Fruit fly (Drosophila melanogaster) whole organism, embryonic: Measurements from ENCODE around the gene MESR3.

Experiments used
- ATbp ChIP-seq: fragments of 200-800 bp; sonication (Bioruptor generic); optimal IDR thresholded peaks from 2 replicates; lab custom pipeline; 2017; ENCODE audit warnings: missing biosample characterization, mild to moderate bottlenecking, missing genetic modification characterization, missing genetic modification reagents
- CG10267 ChIP-seq: fragments of 200-800 bp; sonication (Bioruptor generic); optimal IDR thresholded peaks from 2 replicates; lab custom pipeline; 2018; ENCODE audit warnings: missing biosample characterization, mild to moderate bottlenecking, missing genetic modification characterization, moderate library complexity
- CG10431 ChIP-seq: fragments of 200-800 bp; sonication (Bioruptor generic); optimal IDR thresholded peaks from 3 replicates; lab custom pipeline; 2018; ENCODE audit warnings: missing biosample characterization, mild to moderate bottlenecking, missing genetic modification characterization
- CG11456 ChIP-seq: fragments of 200-800 bp; sonication (Bioruptor generic); IDR thresholded peaks from 3 replicates; pipeline ENCODE4 v1.3.6; 2022; ENCODE audit warnings: missing biosample characterization, missing genetic modification characterization
- CG13123 ChIP-seq: fragments of 200-800 bp; sonication (Bioruptor generic); optimal IDR thresholded peaks from 2 replicates; lab custom pipeline; 2016; ENCODE audit warnings: missing biosample characterization, missing genetic modification characterization
- CG13287 ChIP-seq: fragments of 200-800 bp; sonication (Bioruptor generic); IDR thresholded peaks from 2 replicates; pipeline ENCODE4 v1.3.6; 2022; ENCODE audit warnings: missing biosample characterization, missing genetic modification characterization; ENCODE audit not compliant: partially characterized antibody
- CG1603 ChIP-seq: fragments of 200-800 bp; sonication (Bioruptor generic); optimal IDR thresholded peaks from 2 replicates; lab custom pipeline; 2019; ENCODE audit warnings: missing biosample characterization, mild to moderate bottlenecking, missing genetic modification characterization, moderate library complexity
- CG17361 ChIP-seq: fragments of 200-800 bp; sonication (Bioruptor generic); IDR thresholded peaks from 3 replicates; pipeline ENCODE4 v1.3.6; 2022; ENCODE audit warnings: missing biosample characterization, missing genetic modification characterization
- CG2199 ChIP-seq: fragments of 200-800 bp; sonication (Bioruptor generic); IDR thresholded peaks from 3 replicates; pipeline ENCODE4 v1.3.6; 2022; ENCODE audit warnings: missing biosample characterization, missing genetic modification characterization
- CG2889 ChIP-seq: fragments of 200-800 bp; sonication (Bioruptor generic); IDR thresholded peaks from 3 replicates; pipeline ENCODE4 v1.3.6; 2022; ENCODE audit warnings: missing biosample characterization, missing genetic modification characterization
- CG32772 ChIP-seq: fragments of 200-800 bp; sonication (Bioruptor generic); IDR thresholded peaks from 2 replicates; pipeline ENCODE4 v1.3.6; 2022; ENCODE audit warnings: missing biosample characterization, missing genetic modification characterization
- CG34224 ChIP-seq: fragments of 200-800 bp; sonication (Bioruptor generic); IDR thresholded peaks from 3 replicates; pipeline ENCODE4 v1.3.6; 2022; ENCODE audit warnings: missing biosample characterization, missing genetic modification characterization; ENCODE audit not compliant: partially characterized antibody
- CG3995 ChIP-seq: fragments of 200-800 bp; sonication (Bioruptor generic); optimal IDR thresholded peaks from 3 replicates; lab custom pipeline; 2016; ENCODE audit warnings: missing biosample characterization, missing genetic modification characterization
- CG4424 ChIP-seq: fragments of 200-800 bp; sonication (Bioruptor generic); optimal IDR thresholded peaks from 3 replicates; lab custom pipeline; 2016; ENCODE audit warnings: missing biosample characterization, missing genetic modification characterization
- CG4617 ChIP-seq: fragments of 200-800 bp; sonication (Bioruptor generic); optimal IDR thresholded peaks from 3 replicates; lab custom pipeline; 2016; ENCODE audit warnings: missing biosample characterization, missing genetic modification characterization, borderline replicate concordance
- CG6175 ChIP-seq: fragments of 200-800 bp; sonication (Bioruptor generic); IDR thresholded peaks from 3 replicates; pipeline ENCODE4 v1.3.6; 2022; ENCODE audit warnings: missing biosample characterization, missing genetic modification characterization
- CG7357 ChIP-seq: fragments of 200-800 bp; sonication (Bioruptor generic); IDR thresholded peaks from 3 replicates; pipeline ENCODE4 v1.3.6; 2022; ENCODE audit warnings: missing biosample characterization, missing genetic modification characterization
- CG7839 ChIP-seq: fragments of 200-800 bp; sonication (Bioruptor generic); optimal IDR thresholded peaks from 3 replicates; lab custom pipeline; 2018; ENCODE audit warnings: missing biosample characterization, mild to moderate bottlenecking, missing genetic modification characterization, moderate library complexity
- CG8765 ChIP-seq: fragments of 200-800 bp; sonication (Bioruptor generic); IDR thresholded peaks from 2 replicates; pipeline ENCODE4 v1.3.6; 2022; ENCODE audit warnings: missing biosample characterization, missing genetic modification characterization
- Dp ChIP-seq: fragments of 200-800 bp; sonication (Bioruptor generic); optimal IDR thresholded peaks from 2 replicates; lab custom pipeline; 2018; ENCODE audit warnings: missing biosample characterization, mild to moderate bottlenecking, missing genetic modification characterization, moderate library complexity
- E2f2 ChIP-seq: fragments of 200-800 bp; sonication (Bioruptor generic); IDR thresholded peaks from 2 replicates; pipeline ENCODE4 v1.3.6; 2022; ENCODE audit warnings: missing biosample characterization, missing genetic modification characterization
- Gug ChIP-seq: fragments of 200-800 bp; sonication (Bioruptor generic); IDR thresholded peaks from 4 replicates; pipeline ENCODE4 v1.3.6; 2022; ENCODE audit warnings: missing biosample characterization, missing genetic modification characterization
- HLH3B ChIP-seq: fragments of 200-800 bp; sonication (Bioruptor generic); IDR thresholded peaks from 2 replicates; pipeline ENCODE4 v1.3.6; 2022; ENCODE audit warnings: missing biosample characterization, missing genetic modification characterization
- Kr ChIP-seq: fragments of 200-800 bp; sonication (Bioruptor generic); optimal IDR thresholded peaks from 2 replicates; lab custom pipeline; 2017; ENCODE audit warnings: missing biosample characterization, mild to moderate bottlenecking, missing genetic modification characterization
- MESR4 ChIP-seq: fragments of 200-800 bp; sonication (Bioruptor generic); optimal IDR thresholded peaks from 2 replicates; lab custom pipeline; 2018; ENCODE audit warnings: missing biosample characterization, mild to moderate bottlenecking, missing genetic modification characterization, moderate library complexity
- Myb ChIP-seq: fragments of 200-800 bp; sonication (Bioruptor generic); optimal IDR thresholded peaks from 2 replicates; lab custom pipeline; 2016; ENCODE audit warnings: missing biosample characterization, missing genetic modification characterization
- NFAT ChIP-seq: fragments of 200-800 bp; sonication (Bioruptor generic); IDR thresholded peaks from 2 replicates; pipeline ENCODE4 v1.3.6; 2022; ENCODE audit warnings: missing biosample characterization, missing genetic modification characterization
- bsh ChIP-seq, 2 experiments: fragments of 200-800 bp; sonication (Bioruptor generic); optimal IDR thresholded peaks; 2 replicates each; lab custom pipeline; 2017 to 2018; ENCODE audit warnings: mild to moderate bottlenecking in 2 of 2, missing biosample characterization in 2 of 2, missing genetic modification characterization in 2 of 2, moderate library complexity in 1 of 2
- cad ChIP-seq: fragments of >200 bp; optimal IDR thresholded peaks from 2 replicates; lab custom pipeline; 2017; ENCODE audit warnings: missing biosample characterization, missing genetic modification characterization
- crp ChIP-seq, 2 experiments: fragments of 200-800 bp; sonication (Bioruptor generic); optimal IDR thresholded peaks; 2 replicates in 1 of 2; 3 replicates in 1 of 2; lab custom pipeline; 2017; ENCODE audit warnings: missing biosample characterization in 2 of 2, missing genetic modification characterization in 2 of 2, mild to moderate bottlenecking in 1 of 2, moderate library complexity in 1 of 2
- dmrt11E ChIP-seq: fragments of 200-800 bp; sonication (Bioruptor generic); optimal IDR thresholded peaks from 3 replicates; lab custom pipeline; 2018; ENCODE audit warnings: missing biosample characterization, mild to moderate bottlenecking, missing genetic modification characterization, moderate library complexity
- dysf ChIP-seq: fragments of 200-800 bp; sonication (Bioruptor generic); IDR thresholded peaks from 3 replicates; pipeline ENCODE4 v1.3.6; 2022; ENCODE audit warnings: missing biosample characterization, missing genetic modification characterization
- gfzf ChIP-seq: fragments of 200-800 bp; sonication (Bioruptor generic); optimal IDR thresholded peaks from 2 replicates; lab custom pipeline; 2016; ENCODE audit warnings: missing biosample characterization, mild to moderate bottlenecking, missing genetic modification characterization, moderate library complexity
- hbn ChIP-seq: fragments of 200-800 bp; sonication (Bioruptor generic); IDR thresholded peaks from 2 replicates; pipeline ENCODE4 v1.3.6; 2022; ENCODE audit warnings: missing biosample characterization, missing genetic modification characterization; ENCODE audit not compliant: partially characterized antibody
- jing ChIP-seq: fragments of 200-800 bp; sonication (Bioruptor generic); optimal IDR thresholded peaks from 2 replicates; lab custom pipeline; 2018; ENCODE audit warnings: missing biosample characterization, mild to moderate bottlenecking, missing genetic modification characterization
- nmo ChIP-seq: fragments of 200-800 bp; sonication (Bioruptor generic); optimal IDR thresholded peaks from 2 replicates; lab custom pipeline; 2018; ENCODE audit warnings: missing biosample characterization, mild to moderate bottlenecking, missing genetic modification characterization, moderate library complexity
- oc ChIP-seq: fragments of 200-800 bp; sonication (Bioruptor generic); optimal IDR thresholded peaks from 2 replicates; lab custom pipeline; 2018; ENCODE audit warnings: missing biosample characterization, mild to moderate bottlenecking, missing genetic modification characterization, moderate library complexity
- pho ChIP-seq: fragments of 200-800 bp; sonication (Bioruptor generic); optimal IDR thresholded peaks from 2 replicates; lab custom pipeline; 2016; ENCODE audit warnings: missing biosample characterization, missing genetic modification characterization
- pzg ChIP-seq: fragments of 200-800 bp; sonication (Bioruptor generic); optimal IDR thresholded peaks from 3 replicates; lab custom pipeline; 2018; ENCODE audit warnings: missing biosample characterization, mild to moderate bottlenecking, missing genetic modification characterization, moderate library complexity
- repo ChIP-seq: fragments of 200-800 bp; sonication (Bioruptor generic); optimal IDR thresholded peaks from 2 replicates; lab custom pipeline; 2016; ENCODE audit warnings: missing biosample characterization, missing genetic modification characterization
- ro ChIP-seq: fragments of 200-800 bp; sonication (Bioruptor generic); IDR thresholded peaks from 2 replicates; pipeline ENCODE4 v1.3.6; 2022; ENCODE audit warnings: missing biosample characterization, missing genetic modification characterization
- row ChIP-seq: fragments of 200-800 bp; sonication (Bioruptor generic); IDR thresholded peaks from 3 replicates; pipeline ENCODE4 v1.3.6; 2022; ENCODE audit warnings: missing biosample characterization, missing genetic modification characterization
- sc ChIP-seq, 3 experiments: fragments of >200 bp in 2 of 3; fragments of 200-800 bp in 1 of 3; sonication (Bioruptor generic) in 1 of 3; optimal IDR thresholded peaks; 2 replicates in 2 of 3; 3 replicates in 1 of 3; lab custom pipeline; 2017; ENCODE audit warnings: mild to moderate bottlenecking in 1 of 3, missing biosample characterization in 1 of 3, missing genetic modification characterization in 1 of 3, missing genetic modification reagents in 1 of 3
- sens ChIP-seq: fragments of 200-800 bp; sonication (Bioruptor generic); peaks from one replicate; lab custom pipeline; 2016; ENCODE audit warnings: missing biosample characterization, missing genetic modification characterization
- sens-2 ChIP-seq: fragments of 200-800 bp; sonication (Bioruptor generic); IDR thresholded peaks from 2 replicates; pipeline ENCODE4 v1.3.6; 2022; ENCODE audit warnings: missing biosample characterization, missing genetic modification characterization
- sna ChIP-seq: fragments of 200-800 bp; sonication (Bioruptor generic); IDR thresholded peaks from 2 replicates; pipeline ENCODE4 v1.3.6; 2022; ENCODE audit warnings: missing biosample characterization, missing genetic modification characterization; ENCODE audit not compliant: partially characterized antibody
- stwl ChIP-seq: fragments of 200-800 bp; sonication (Bioruptor generic); optimal IDR thresholded peaks from 3 replicates; lab custom pipeline; 2018; ENCODE audit warnings: missing biosample characterization, mild to moderate bottlenecking, missing genetic modification characterization, moderate library complexity
- trem ChIP-seq: fragments of 200-800 bp; optimal IDR thresholded peaks from 3 replicates; lab custom pipeline; 2019; ENCODE audit warnings: missing biosample characterization, mild to moderate bottlenecking, missing genetic modification characterization, moderate library complexity
- unc-4 ChIP-seq: fragments of 200-800 bp; sonication (Bioruptor generic); IDR thresholded peaks from 2 replicates; pipeline ENCODE4 v1.3.6; 2022; ENCODE audit warnings: missing biosample characterization, missing genetic modification characterization; ENCODE audit not compliant: partially characterized antibody
- zfh1 ChIP-seq: fragments of 200-800 bp; sonication (Bioruptor generic); IDR thresholded peaks from 3 replicates; pipeline ENCODE4 v1.3.6; 2022; ENCODE audit warnings: missing biosample characterization, missing genetic modification characterization

MESR3 gene

DNA sequence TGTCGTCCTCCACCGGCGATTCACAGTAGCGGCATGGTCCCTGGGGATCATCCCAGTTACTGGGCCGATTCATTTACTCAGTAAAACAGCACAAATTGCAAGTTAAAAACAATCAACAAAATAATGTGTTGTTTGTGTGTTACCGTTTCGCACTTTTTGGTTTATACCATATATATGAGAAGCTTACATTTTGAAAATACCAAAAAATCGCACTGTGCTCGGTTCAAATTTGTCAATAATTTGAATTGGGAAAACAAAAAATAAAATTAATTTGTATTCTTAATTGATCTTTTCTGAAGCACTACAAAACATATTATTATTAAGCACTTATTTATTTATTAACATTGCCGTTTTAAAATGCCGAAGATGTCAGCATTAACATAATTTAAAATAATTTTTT, 5.0 kb upstream of the MESR3 start, which contains the start of gene Atac2:
Gene Atac2 (minus strand): TSS at position 144 of the 400 bp plus-strand sequence.
- TF ChIP-seq zfh1 (GFP tag; lab: Robert Waterston, UW) (no peak), stwl (tag; lab: Kevin White, UChicago) (peak; percentile 75), dmrt11E (tag; lab: Kevin White, UChicago) (no peak), crp (GFP tag; optimal IDR thresholded peaks at IDR 0.05; lab: Kevin White, UChicago) (peak in 1 of 2 experiments; percentile 37), Gug (GFP tag; lab: Robert Waterston, UW) (no peak), hbn (0 out of 2 replicates have a peak, but pooled peaks have one; percentile 16), bsh (GFP tag; optimal IDR thresholded peaks at IDR 0.05; lab: Kevin White, UChicago) (no peak), CG11456 (GFP tag; lab: Robert Waterston, UW) (no peak), Kr (GFP tag; lab: Kevin White, UChicago) (no peak), CG7357 (no peak), pho (GFP tag; lab: Kevin White, UChicago) (no peak), CG10267 (tag; lab: Kevin White, UChicago) (peak; percentile 7), gfzf (GFP tag; lab: Kevin White, UChicago) (peak; percentile 83), CG6175 (no peak), dysf (GFP tag; lab: Robert Waterston, UW) (no peak), NFAT (GFP tag; lab: Robert Waterston, UW) (no peak), pzg (GFP tag; lab: Kevin White, UChicago) (peak; percentile 58), CG10431 (GFP tag; lab: Kevin White, UChicago) (no peak), CG2199 (no peak), CG13123 (no peak), CG4617 (peak; percentile 63), Dp (GFP tag; lab: Kevin White, UChicago) (peak; percentile 74), sens (GFP tag; lab: Kevin White, UChicago) (peak; percentile 7), CG13287 (GFP tag; lab: Robert Waterston, UW) (peak; percentile 49), CG17361 (no peak), ro (GFP tag; lab: Robert Waterston, UW) (no peak), ATbp (GFP tag; lab: Kevin White, UChicago) (no peak), oc (tag; lab: Kevin White, UChicago) (no peak), sens-2 (no peak), CG3995 (GFP tag; lab: Kevin White, UChicago) (peak; percentile 60), Myb (peak; percentile 43), cad (GFP tag; lab: Kevin White, UChicago) (no peak), trem (tag; lab: Kevin White, UChicago) (peak; percentile 17), nmo (GFP tag; lab: Kevin White, UChicago) (peak; percentile 15), repo (no peak), HLH3B (no peak), CG4424 (GFP tag; lab: Kevin White, UChicago) (no peak), CG34224 (GFP tag; lab: Robert Waterston, UW) (0 out of 3 replicates have a peak, but pooled peaks have one; percentile 38), CG2889 (GFP tag; lab: Robert Waterston, UW) (no peak), CG32772 (no peak), CG7839 (no peak), sc (optimal IDR thresholded peaks at IDR 0.05; lab: Kevin White, UChicago) (no peak), sc (GFP tag; optimal IDR thresholded peaks at IDR 0.05; lab: Kevin White, UChicago) (no peak), MESR4 (peak; percentile 37), E2f2 (peak; percentile 82), unc-4 (GFP tag; lab: Robert Waterston, UW) (0 out of 2 replicates have a peak, but pooled peaks have one; percentile 6), jing (GFP tag; lab: Kevin White, UChicago) (no peak), CG8765 (GFP tag; lab: Robert Waterston, UW) (no peak), sna (GFP tag; lab: Robert Waterston, UW) (0 out of 2 replicates have a peak, but pooled peaks have one; percentile 26), CG1603 (tag; lab: Kevin White, UChicago) (peak; percentile 50), row (GFP tag; lab: Robert Waterston, UW) (peak; percentile 13; the same call in 1 of the 3 replicates)
